Worm (Caenorhabditis elegans): ENCODE data around the gene F01F1.11.

F01F1.11 gene

ce11 chrIII:5871760-5872159 is at the start of gene F01F1.11, which contains the start of gene F01F1.3:
F01F1.11 (minus strand) TSS chrIII:5871877.
F01F1.3 (plus strand) TSS chrIII:5871938.
- TF ChIP-seq ceh-90 (tag; optimal IDR thresholded peaks at IDR 0.05), result peak; percentile 91
- TF ChIP-seq nhr-12 (tag; optimal IDR thresholded peaks at IDR 0.05), result no peak
- no peak for TF ChIP-seq hpl-2 (GFP tag; optimal IDR thresholded peaks at IDR 0.05)
- peak; percentile 13 for TF ChIP-seq mef-2 (tag; optimal IDR thresholded peaks at IDR 0.05)
- no peak for TF ChIP-seq nhr-237 (tag; optimal IDR thresholded peaks at IDR 0.05)
- peak in 1 of 2 experiments; percentile 57 for TF ChIP-seq mdl-1 (tag; optimal IDR thresholded peaks at IDR 0.05)
- TF ChIP-seq unc-30 (tag; optimal IDR thresholded peaks at IDR 0.05), result no peak
- peak; percentile 78 for TF ChIP-seq isw-1 (GFP tag; IDR thresholded peaks at IDR 0.05)
- TF ChIP-seq unc-62 (GFP tag; optimal IDR thresholded peaks at IDR 0.05), result no peak
- TF ChIP-seq dpl-1 (GFP tag; optimal IDR thresholded peaks at IDR 0.05), result peak; percentile 95 to 97 (median 96)
- peak; percentile 72 for TF ChIP-seq Y116A8C.19 (tag; optimal IDR thresholded peaks at IDR 0.05; ENCODE audit: borderline replicate concordance)
- TF ChIP-seq pqm-1 (tag; optimal IDR thresholded peaks at IDR 0.05), result no peak
- peak; percentile 89 for TF ChIP-seq nhr-19 (GFP tag; conservative IDR thresholded peaks at IDR 0.05)
- TF ChIP-seq pag-3 (tag; optimal IDR thresholded peaks at IDR 0.05; ENCODE audit: borderline replicate concordance, insufficient read depth), result no peak
- TF ChIP-seq ceh-8 (GFP tag; optimal IDR thresholded peaks at IDR 0.05), result peak; percentile 84
- peak; percentile 84 to 88 for TF ChIP-seq lsy-2 (tag; optimal IDR thresholded peaks at IDR 0.05)
- no peak for TF ChIP-seq ama-1 (optimal IDR thresholded peaks at IDR 0.05)
- peak; percentile 89 for TF ChIP-seq swsn-7 (tag; optimal IDR thresholded peaks at IDR 0.05)
- no peak for TF ChIP-seq C34B4.2 (tag; optimal IDR thresholded peaks at IDR 0.05)
- TF ChIP-seq snpc-4 (tag; optimal IDR thresholded peaks at IDR 0.05), result peak; percentile 2
- TF ChIP-seq rnt-1 (tag; optimal IDR thresholded peaks at IDR 0.05), result peak; percentile 99
- TF ChIP-seq nhr-20 (tag; optimal IDR thresholded peaks at IDR 0.05), result peak; percentile 89
- no peak for TF ChIP-seq hlh-17 (GFP tag; optimal IDR thresholded peaks at IDR 0.05; ENCODE audit: borderline replicate concordance)
- peak; percentile 51 for TF ChIP-seq zip-4 (GFP tag; optimal IDR thresholded peaks at IDR 0.05)
- peak; percentile 91 for TF ChIP-seq irx-1 (tag; optimal IDR thresholded peaks at IDR 0.05)
- no peak for TF ChIP-seq alr-1 (tag; optimal IDR thresholded peaks at IDR 0.05; ENCODE audit: borderline replicate concordance)
- peak; percentile 59 for TF ChIP-seq dsc-1 (tag; optimal IDR thresholded peaks at IDR 0.05)
- no peak for TF ChIP-seq ces-1 (GFP tag; optimal IDR thresholded peaks at IDR 0.05)
- TF ChIP-seq ceh-63 (GFP tag; optimal IDR thresholded peaks at IDR 0.05), result no peak
- TF ChIP-seq mep-1 (tag; optimal IDR thresholded peaks at IDR 0.05), result peak; percentile 78
- TF ChIP-seq egl-13 (tag; optimal IDR thresholded peaks at IDR 0.05), result peak; percentile 90
- peak; percentile 52 for TF ChIP-seq elt-2 (tag; optimal IDR thresholded peaks at IDR 0.05)
- TF ChIP-seq nhr-85 (tag), result peak; percentile 96
- TF ChIP-seq aha-1 (tag; optimal IDR thresholded peaks at IDR 0.05), result no peak
- TF ChIP-seq ztf-11 (tag; optimal IDR thresholded peaks at IDR 0.05), result peak in 1 of 2 experiments; percentile 95
- TF ChIP-seq unc-86 (tag; optimal IDR thresholded peaks at IDR 0.05), result peak; percentile 79
- TF ChIP-seq lin-13 (GFP tag; optimal IDR thresholded peaks at IDR 0.05), result peak; percentile 83
- peak; percentile 86 for TF ChIP-seq C04F5.9 (tag; optimal IDR thresholded peaks at IDR 0.05)
- no peak for TF ChIP-seq ztf-4 (tag; optimal IDR thresholded peaks at IDR 0.05)
- peak; percentile 19; the same call in 1 of the 2 replicates for TF ChIP-seq unc-98 (GFP tag; IDR thresholded peaks at IDR 0.05)
- TF ChIP-seq sup-37 (GFP tag; optimal IDR thresholded peaks at IDR 0.05), result peak; percentile 12
- peak; percentile 19 for TF ChIP-seq lin-15B (tag; optimal IDR thresholded peaks at IDR 0.05)
- peak; percentile 31 for TF ChIP-seq lin-39 (tag; optimal IDR thresholded peaks at IDR 0.05)
- TF ChIP-seq nhr-77 (tag; optimal IDR thresholded peaks at IDR 0.05), result peak; percentile 54
- peak; percentile 81 for TF ChIP-seq blmp-1 (tag; optimal IDR thresholded peaks at IDR 0.05)
- peak; percentile 62 for TF ChIP-seq grh-1 (GFP tag; IDR thresholded peaks at IDR 0.05)
- peak; percentile 96 for TF ChIP-seq lir-3 (tag; optimal IDR thresholded peaks at IDR 0.05; ENCODE audit: poor library complexity)
- TF ChIP-seq nhr-28 (tag; optimal IDR thresholded peaks at IDR 0.05), result no peak
- TF ChIP-seq unc-130 (tag; optimal IDR thresholded peaks at IDR 0.05), result peak; percentile 74
- TF ChIP-seq efl-3 (GFP tag; optimal IDR thresholded peaks at IDR 0.05), result peak; percentile 48
- peak; percentile 81 for TF ChIP-seq fkh-4 (tag; optimal IDR thresholded peaks at IDR 0.05; ENCODE audit: borderline replicate concordance)
- no peak for TF ChIP-seq sptf-1 (tag; optimal IDR thresholded peaks at IDR 0.05)
- TF ChIP-seq nhr-71 (tag; optimal IDR thresholded peaks at IDR 0.05), result peak; percentile 92
